Worm (Caenorhabditis elegans) whole organism, L3 larva: Measurements from ENCODE around the gene flp-15.
A peak's percentile ranks its signal among the peaks of the same experiment; 100 is the strongest.

Experiments used
- ZK546.5 ChIP-seq: sonication (generic microtip); optimal IDR thresholded peaks from 2 replicates; lab custom pipeline; 2017; ENCODE audit warnings: missing biosample characterization, missing genetic modification characterization
- aly-2 ChIP-seq: fragments of 150-350 bp; optimal IDR thresholded peaks from 2 replicates; lab custom pipeline; 2014; ENCODE audit warnings: missing biosample characterization, missing genetic modification characterization
- ama-1 ChIP-seq: fragments of 150-350 bp; optimal IDR thresholded peaks from 2 replicates; lab custom pipeline; 2018
- ceh-16 ChIP-seq: sonication (generic microtip); optimal IDR thresholded peaks from 2 replicates; lab custom pipeline; 2017; ENCODE audit warnings: missing biosample characterization, missing genetic modification characterization
- ceh-28 ChIP-seq: fragments of 150-350 bp; optimal IDR thresholded peaks from 2 replicates; lab custom pipeline; 2014; ENCODE audit warnings: missing biosample characterization, missing genetic modification reagents, missing genetic modification characterization
- ceh-9 ChIP-seq: sonication (generic microtip); optimal IDR thresholded peaks from 2 replicates; lab custom pipeline; 2018; ENCODE audit warnings: missing biosample characterization, missing genetic modification characterization
- daf-12 ChIP-seq: fragments of 150-350 bp; optimal IDR thresholded peaks from 2 replicates; lab custom pipeline; 2014; ENCODE audit warnings: missing biosample characterization, missing genetic modification reagents, missing genetic modification characterization
- egl-27 ChIP-seq: sonication (generic microtip); optimal IDR thresholded peaks from 4 replicates; lab custom pipeline; 2017; ENCODE audit warnings: missing biosample characterization, missing genetic modification reagents, missing genetic modification characterization
- egl-5 ChIP-seq: fragments of 150-350 bp; optimal IDR thresholded peaks from 2 replicates; lab custom pipeline; 2017; ENCODE audit warnings: missing biosample characterization, missing genetic modification reagents, missing genetic modification characterization, inconsistent platforms
- elt-1 ChIP-seq: fragments of 150-350 bp; optimal IDR thresholded peaks from 2 replicates; lab custom pipeline; 2014; ENCODE audit warnings: missing biosample characterization, missing genetic modification characterization
- elt-2 ChIP-seq: sonication (generic microtip); optimal IDR thresholded peaks from 2 replicates; lab custom pipeline; 2016; ENCODE audit warnings: missing genetic modification reagents, mild to moderate bottlenecking, missing genetic modification characterization, missing compliant biosample characterization
- eor-1 ChIP-seq, 2 experiments: fragments of 150-350 bp; optimal IDR thresholded peaks; 2 replicates each; lab custom pipeline; 2014 to 2018; ENCODE audit warnings: missing biosample characterization in 2 of 2, missing genetic modification characterization in 2 of 2
- fkh-10 ChIP-seq: sonication (generic microtip); optimal IDR thresholded peaks from 2 replicates; lab custom pipeline; 2017; ENCODE audit warnings: missing biosample characterization, missing genetic modification reagents, missing genetic modification characterization
- fkh-2 ChIP-seq: fragments of 150-350 bp; optimal IDR thresholded peaks from 2 replicates; lab custom pipeline; 2014; ENCODE audit warnings: missing biosample characterization, missing genetic modification reagents, missing genetic modification characterization
- hmg-11 ChIP-seq: sonication (generic microtip); optimal IDR thresholded peaks from 2 replicates; lab custom pipeline; 2016; ENCODE audit warnings: missing genetic modification characterization, missing compliant biosample characterization
- lin-15B ChIP-seq: fragments of 150-350 bp; optimal IDR thresholded peaks from 2 replicates; lab custom pipeline; 2014; ENCODE audit warnings: missing biosample characterization, missing genetic modification characterization
- lin-39 ChIP-seq: fragments of 150-350 bp; optimal IDR thresholded peaks from 2 replicates; lab custom pipeline; 2018; ENCODE audit warnings: missing biosample characterization, missing genetic modification reagents, missing genetic modification characterization
- lsy-12 ChIP-seq: sonication (generic microtip); optimal IDR thresholded peaks from 2 replicates; lab custom pipeline; 2016; ENCODE audit warnings: mild to moderate bottlenecking, missing genetic modification characterization, missing compliant biosample characterization
- mdl-1 ChIP-seq: fragments of 150-350 bp; optimal IDR thresholded peaks from 2 replicates; lab custom pipeline; 2014; ENCODE audit warnings: missing biosample characterization, missing genetic modification characterization
- nfya-1 ChIP-seq: sonication (generic microtip); optimal IDR thresholded peaks from 2 replicates; lab custom pipeline; 2017; ENCODE audit warnings: missing genetic modification characterization, mild to moderate bottlenecking, missing compliant biosample characterization, antibody characterized with exemption, moderate library complexity; ENCODE audit not compliant: insufficient read depth
- nhr-11 ChIP-seq: fragments of 150-350 bp; optimal IDR thresholded peaks from 2 replicates; lab custom pipeline; 2014; ENCODE audit warnings: missing biosample characterization, missing genetic modification characterization
- nhr-12 ChIP-seq: fragments of 150-350 bp; optimal IDR thresholded peaks from 2 replicates; lab custom pipeline; 2014; ENCODE audit warnings: missing biosample characterization, missing genetic modification characterization
- nhr-23 ChIP-seq: fragments of 150-350 bp; optimal IDR thresholded peaks from 2 replicates; lab custom pipeline; 2014; ENCODE audit warnings: missing biosample characterization, missing genetic modification reagents, missing genetic modification characterization
- nhr-25 ChIP-seq: sonication (generic microtip); optimal IDR thresholded peaks from 2 replicates; lab custom pipeline; 2017; ENCODE audit warnings: missing biosample characterization, missing genetic modification characterization
- nhr-43 ChIP-seq: sonication (generic microtip); optimal IDR thresholded peaks from 2 replicates; lab custom pipeline; 2016; ENCODE audit warnings: mild to moderate bottlenecking, missing genetic modification characterization, missing compliant biosample characterization; ENCODE audit not compliant: poor library complexity, severe bottlenecking
- nhr-67 ChIP-seq: fragments of 150-350 bp; optimal IDR thresholded peaks from 2 replicates; lab custom pipeline; 2014; ENCODE audit warnings: missing biosample characterization, missing genetic modification characterization
- nhr-77 ChIP-seq: fragments of 150-350 bp; optimal IDR thresholded peaks from 2 replicates; lab custom pipeline; 2014; ENCODE audit warnings: missing biosample characterization, missing genetic modification characterization
- pha-4 ChIP-seq: fragments of 150-350 bp; optimal IDR thresholded peaks from 2 replicates; lab custom pipeline; 2014; ENCODE audit warnings: missing biosample characterization, missing genetic modification reagents, missing genetic modification characterization
- snpc-4 ChIP-seq: fragments of 150-350 bp; optimal IDR thresholded peaks from 2 replicates; lab custom pipeline; 2014; ENCODE audit warnings: missing biosample characterization, missing genetic modification characterization
- unc-39 ChIP-seq: sonication (generic microtip); optimal IDR thresholded peaks from 4 replicates; lab custom pipeline; 2017; ENCODE audit warnings: missing biosample characterization, missing genetic modification characterization

The flp-15 gene

DNA sequence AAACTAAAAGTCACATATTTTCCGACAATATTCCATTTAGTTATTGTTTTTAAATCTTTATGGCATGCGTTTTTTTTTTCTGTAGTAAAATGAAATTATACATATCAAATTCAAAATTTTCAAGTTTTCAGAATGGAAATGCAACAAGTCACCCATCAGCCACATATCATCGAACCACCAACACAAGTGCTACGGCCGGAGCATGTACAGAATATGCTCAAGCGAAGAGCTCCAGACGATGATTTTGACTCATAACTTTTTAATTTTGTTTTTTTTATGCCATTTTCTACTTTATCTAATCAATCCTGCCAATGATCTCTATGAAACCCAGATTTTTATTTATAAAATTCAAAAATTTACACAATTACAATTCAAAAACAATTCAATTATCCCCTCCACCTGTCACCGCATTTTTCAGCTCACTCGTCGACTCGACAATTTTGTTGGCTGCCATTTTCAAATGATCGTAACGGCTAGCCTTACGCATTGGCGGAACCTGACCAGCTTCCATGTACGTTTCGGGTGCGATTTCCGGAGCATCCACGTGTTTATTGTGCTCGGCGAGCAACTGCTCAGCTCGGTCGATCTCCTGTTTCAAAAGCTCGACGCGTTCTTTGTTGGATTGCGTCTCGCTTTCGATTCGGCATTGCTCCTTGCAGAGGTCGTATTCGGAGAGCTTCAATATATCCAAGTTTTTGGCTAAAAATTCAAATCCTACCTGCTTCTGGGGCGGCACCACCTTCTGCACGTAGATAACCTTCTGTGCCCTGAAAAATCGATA, 41.8 kb downstream of the flp-15 start:
- TF ChIP-seq ama-1 (lab: Kevin White, UChicago) (peak; percentile 58), mdl-1 (tag; lab: Kevin White, UChicago) (no peak), ceh-28 (tag; lab: Kevin White, UChicago) (peak; percentile 6), elt-2 (tag; lab: Kevin White, UChicago) (peak; percentile 30)

DNA sequence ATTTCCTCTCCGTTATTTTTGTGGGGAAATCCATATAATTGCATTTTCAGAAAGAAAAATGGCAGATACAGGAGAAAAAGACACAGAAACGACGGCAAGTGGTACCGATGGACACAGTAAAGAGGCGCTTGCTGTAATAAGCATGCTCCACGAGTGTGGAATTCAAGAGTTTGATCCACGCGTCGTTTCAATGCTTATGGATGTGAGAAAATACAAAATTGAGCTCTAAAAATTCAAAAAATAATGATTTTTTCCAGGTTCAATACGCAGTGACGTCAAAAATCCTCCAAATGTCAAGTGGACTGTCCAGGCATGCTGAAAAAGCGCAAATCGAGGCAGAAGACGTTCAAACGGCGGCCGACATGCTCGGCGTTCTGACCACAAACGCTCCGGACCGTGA, 43.4 kb downstream of the flp-15 start, which contains the start of gene taf-9:
taf-9 (plus strand) TSS at position 51 of the 400 bp plus-strand sequence.
- TF ChIP-seq ceh-9, result no peak
- TF ChIP-seq nhr-43 (tag; lab: Kevin White, UChicago), result peak; percentile 13
- peak; percentile 45 for TF ChIP-seq ama-1 (lab: Kevin White, UChicago)

DNA sequence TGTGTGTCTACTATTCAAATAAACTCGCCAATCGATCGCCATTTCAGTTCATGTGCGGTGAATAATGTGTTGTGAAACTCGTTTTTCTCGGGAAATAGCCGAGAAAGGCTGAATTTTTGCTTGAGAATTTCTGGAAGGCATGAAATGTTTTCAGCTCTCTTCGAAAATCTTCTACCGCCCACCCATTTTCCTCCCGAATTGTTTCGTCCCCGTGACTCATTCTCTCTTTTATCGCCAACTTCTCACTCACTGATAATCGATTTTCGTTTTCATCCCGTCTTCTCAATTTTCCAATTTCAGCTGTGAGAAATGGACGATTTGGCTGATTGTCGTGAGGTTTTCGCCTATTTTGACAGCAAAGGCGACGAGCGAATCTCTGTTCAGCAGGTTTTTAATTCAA, 44.6 kb downstream of the flp-15 start, which contains the start of gene mlc-5:
mlc-5 (plus strand) TSS at position 301 of the 400 bp plus-strand sequence.
- TF ChIP-seq nhr-23 (tag; lab: Kevin White, UChicago) (no peak), elt-2 (tag; lab: Kevin White, UChicago) (no peak), nhr-77 (tag; lab: Kevin White, UChicago) (no peak), eor-1 (tag; optimal IDR thresholded peaks at IDR 0.05; lab: Kevin White, UChicago) (no peak), hmg-11 (tag; lab: Kevin White, UChicago) (no peak), ZK546.5 (tag; lab: Kevin White, UChicago) (no peak), lin-39 (tag; lab: Kevin White, UChicago) (no peak)
- TF ChIP-seq, all 47 proteins: peak for 0

DNA sequence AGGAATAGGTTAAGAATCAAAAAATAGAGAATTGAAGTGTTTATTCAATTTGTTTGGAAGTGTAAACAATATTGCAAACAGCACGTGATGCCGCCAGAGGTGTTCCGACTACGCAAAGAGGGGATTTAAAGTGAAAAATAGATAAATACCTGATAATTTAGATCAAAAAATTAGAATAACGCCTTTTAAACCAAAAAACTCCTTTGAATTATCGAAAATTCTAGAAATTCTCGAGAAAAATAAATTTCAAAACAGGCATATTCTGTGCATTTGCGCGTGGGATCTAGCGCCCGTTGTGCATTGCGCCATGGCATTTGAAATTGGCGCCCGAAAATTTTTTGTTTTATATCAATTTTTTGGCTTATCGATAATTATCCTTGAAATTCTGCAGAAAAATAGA, 45.4 kb downstream of the flp-15 start, which contains the start of gene hip-1:
hip-1 (minus strand) TSS at position 225 of the 400 bp plus-strand sequence.
- TF ChIP-seq elt-2 (tag; lab: Kevin White, UChicago) (peak; percentile 16), hmg-11 (tag; lab: Kevin White, UChicago) (peak; percentile 76), aly-2 (tag; lab: Kevin White, UChicago) (no peak), fkh-10 (no peak), snpc-4 (tag; lab: Kevin White, UChicago) (peak; percentile 25), nfya-1 (tag; lab: Kevin White, UChicago) (peak; percentile 60), pha-4 (tag; lab: Kevin White, UChicago) (peak; percentile 62), lin-15B (tag; lab: Kevin White, UChicago) (peak; percentile 21), nhr-25 (tag; lab: Kevin White, UChicago) (peak; percentile 13), ZK546.5 (tag; lab: Kevin White, UChicago) (no peak)

DNA sequence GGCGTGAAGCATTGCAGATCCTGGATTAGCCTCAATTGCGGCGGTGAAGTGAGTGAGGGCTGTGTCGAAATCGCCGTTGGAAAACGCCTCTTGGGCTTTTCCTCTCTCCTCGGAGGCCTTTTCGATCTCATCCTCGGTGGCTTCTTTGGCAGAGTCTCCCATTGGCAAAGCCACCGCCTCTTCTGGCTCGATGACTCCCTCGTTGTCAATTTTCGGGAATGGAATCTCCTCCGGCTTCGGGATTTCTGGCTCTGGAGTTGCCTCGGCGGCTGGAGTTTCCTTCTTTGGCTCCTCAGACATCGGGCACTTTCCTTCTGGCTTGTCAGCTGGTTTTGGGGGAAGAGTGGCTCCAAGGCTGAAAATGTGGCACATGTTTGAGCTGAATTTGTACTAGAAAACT, 45.9 kb downstream of the flp-15 start:
- no peak for TF ChIP-seq nhr-11 (tag; lab: Kevin White, UChicago)
- TF ChIP-seq fkh-2 (tag; lab: Kevin White, UChicago), result no peak
- TF ChIP-seq egl-27 (tag; lab: Kevin White, UChicago), result no peak
- TF ChIP-seq lsy-12 (tag; lab: Kevin White, UChicago), result no peak
- TF ChIP-seq eor-1 (tag; optimal IDR thresholded peaks at IDR 0.05; lab: Kevin White, UChicago), result no peak
- no peak for TF ChIP-seq ceh-16
- TF ChIP-seq lin-39 (tag; lab: Kevin White, UChicago), result no peak
- no peak for TF ChIP-seq unc-39
- no peak for TF ChIP-seq egl-5 (tag; lab: Kevin White, UChicago)
- no peak for TF ChIP-seq elt-1
- no peak for TF ChIP-seq ceh-28 (tag; lab: Kevin White, UChicago)
- TF ChIP-seq nhr-12 (tag; lab: Kevin White, UChicago), result no peak
- no peak for TF ChIP-seq daf-12 (tag; lab: Kevin White, UChicago)
- TF ChIP-seq ceh-9, result no peak
- TF ChIP-seq mdl-1 (tag; lab: Kevin White, UChicago), result no peak
- no peak for TF ChIP-seq nhr-77 (tag; lab: Kevin White, UChicago)
- TF ChIP-seq pha-4 (tag; lab: Kevin White, UChicago), result no peak
- TF ChIP-seq nfya-1 (tag; lab: Kevin White, UChicago), result no peak
- TF ChIP-seq nhr-43 (tag; lab: Kevin White, UChicago), result no peak
- TF ChIP-seq nhr-67 (tag; lab: Kevin White, UChicago), result no peak
